Worm (Caenorhabditis elegans) whole organism, midembryonic: Measurements from ENCODE around the gene nspg-5.

Experiments
- T22C8.4 ChIP-seq: fragments of 200-800 bp; sonication (Bioruptor generic); IDR thresholded peaks from 2 replicates; pipeline ENCODE4 v1.3.6; 2022; ENCODE audit warnings: missing genetic modification characterization, missing compliant biosample characterization
- flt-1 ChIP-seq: fragments of 200-800 bp; sonication (Bioruptor generic); IDR thresholded peaks from 2 replicates; pipeline ENCODE4 v1.3.6; 2022; ENCODE audit warnings: missing genetic modification characterization, missing compliant biosample characterization
- klf-2 ChIP-seq: fragments of 200-800 bp; sonication (Bioruptor generic); conservative IDR thresholded peaks from 2 replicates; pipeline ENCODE4 v1.3.6; 2022; ENCODE audit warnings: missing genetic modification reagents, missing genetic modification characterization, missing compliant biosample characterization
- ref-1 ChIP-seq: fragments of 200-800 bp; sonication (Bioruptor generic); conservative IDR thresholded peaks from 2 replicates; pipeline ENCODE4 v1.3.6; 2022; ENCODE audit warnings: missing genetic modification reagents, missing genetic modification characterization, missing compliant biosample characterization
- tab-1 ChIP-seq: fragments of 200-800 bp; sonication (Bioruptor generic); IDR thresholded peaks from 2 replicates; pipeline ENCODE4 v1.3.6; 2022; ENCODE audit warnings: missing genetic modification characterization, missing compliant biosample characterization
- ztf-23 ChIP-seq: fragments of 200-800 bp; sonication (Bioruptor generic); IDR thresholded peaks from 2 replicates; pipeline ENCODE4 v1.3.6; 2022; ENCODE audit warnings: missing genetic modification reagents, missing genetic modification characterization, missing compliant biosample characterization
- ztf-29 ChIP-seq: fragments of 200-800 bp; sonication (Bioruptor generic); IDR thresholded peaks from 2 replicates; pipeline ENCODE4 v1.3.6; 2022; ENCODE audit warnings: missing genetic modification reagents, missing genetic modification characterization, missing compliant biosample characterization

ce11 chrX:2996976-2997399, 15.2 kb downstream of the nspg-5 start:
- TF ChIP-seq ztf-29 (no peak; the same call in 1 of the 2 replicates), ref-1 (no peak), T22C8.4 (peak; percentile 57; the same call in 1 of the 2 replicates), flt-1 (GFP tag; lab: Robert Waterston, UW) (peak; percentile 88), klf-2 (GFP tag; lab: Robert Waterston, UW) (peak; percentile 87), ztf-23 (GFP tag; lab: Robert Waterston, UW) (peak; percentile 83), tab-1 (GFP tag; lab: Robert Waterston, UW) (0 out of 2 replicates have a peak, but pooled peaks have one; percentile 45)
